Fruit fly (Drosophila melanogaster) whole organism, prepupa: ENCODE measurements around the gene CG10650.
A peak's percentile ranks its signal among the peaks of the same experiment; 100 is the strongest.

Source experiments
- Blimp-1 ChIP-seq: fragments of 200-800 bp; sonication (Bioruptor generic); optimal IDR thresholded peaks from 3 replicates; lab custom pipeline; 2017; ENCODE audit warnings: missing biosample characterization, missing genetic modification characterization, mild to moderate bottlenecking, moderate library complexity, missing genetic modification reagents
- CG10631 ChIP-seq: fragments of 200-800 bp; sonication (Bioruptor generic); optimal IDR thresholded peaks from 2 replicates; lab custom pipeline; 2016; ENCODE audit warnings: missing biosample characterization, missing genetic modification characterization
- CG10669 ChIP-seq: fragments of 200-800 bp; sonication (Bioruptor generic); optimal IDR thresholded peaks from 3 replicates; lab custom pipeline; 2018; ENCODE audit warnings: missing biosample characterization, mild to moderate bottlenecking, missing genetic modification characterization, moderate library complexity
- CG11762 ChIP-seq: fragments of 200-800 bp; sonication (Bioruptor generic); optimal IDR thresholded peaks from 3 replicates; lab custom pipeline; 2016; ENCODE audit warnings: missing biosample characterization, missing genetic modification characterization; ENCODE audit not compliant: insufficient read depth
- CG11902 ChIP-seq: fragments of 200-800 bp; sonication (Bioruptor generic); optimal IDR thresholded peaks from 3 replicates; lab custom pipeline; 2016; ENCODE audit warnings: missing biosample characterization, missing genetic modification characterization
- CG1621 ChIP-seq: fragments of 200-800 bp; sonication (Bioruptor generic); optimal IDR thresholded peaks from 3 replicates; lab custom pipeline; 2018; ENCODE audit warnings: missing biosample characterization, mild to moderate bottlenecking, missing genetic modification characterization
- CG16779 ChIP-seq: fragments of 200-800 bp; sonication (Bioruptor generic); optimal IDR thresholded peaks from 3 replicates; lab custom pipeline; 2017; ENCODE audit warnings: missing biosample characterization, mild to moderate bottlenecking, missing genetic modification characterization
- CG3032 ChIP-seq: fragments of 200-800 bp; optimal IDR thresholded peaks from 2 replicates; lab custom pipeline; 2019; ENCODE audit warnings: missing biosample characterization, mild to moderate bottlenecking, missing genetic modification characterization, moderate library complexity
- CG32006 ChIP-seq: fragments of 200-800 bp; sonication (Bioruptor generic); optimal IDR thresholded peaks from 3 replicates; lab custom pipeline; 2017; ENCODE audit warnings: missing biosample characterization, mild to moderate bottlenecking, missing genetic modification characterization
- CG34406 ChIP-seq: fragments of 200-800 bp; sonication (Bioruptor generic); optimal IDR thresholded peaks from 3 replicates; lab custom pipeline; 2016; ENCODE audit warnings: missing biosample characterization, missing genetic modification characterization
- CG3919 ChIP-seq: fragments of 200-800 bp; sonication (Bioruptor generic); optimal IDR thresholded peaks from 3 replicates; lab custom pipeline; 2016; ENCODE audit warnings: missing biosample characterization, missing genetic modification characterization
- CG4318 ChIP-seq: fragments of 200-800 bp; sonication (Bioruptor generic); optimal IDR thresholded peaks from 3 replicates; lab custom pipeline; 2017; ENCODE audit warnings: missing biosample characterization, mild to moderate bottlenecking, missing genetic modification characterization
- CG6163 ChIP-seq: fragments of 200-800 bp; sonication (Bioruptor generic); IDR thresholded peaks from 3 replicates; pipeline ENCODE4 v1.3.6; 2022; ENCODE audit warnings: missing biosample characterization, missing genetic modification characterization
- CG6276 ChIP-seq: fragments of 200-800 bp; sonication (Bioruptor generic); optimal IDR thresholded peaks from 2 replicates; lab custom pipeline; 2017; ENCODE audit warnings: missing biosample characterization, mild to moderate bottlenecking, missing genetic modification characterization
- CG6792 ChIP-seq: fragments of 200-800 bp; sonication (Bioruptor generic); optimal IDR thresholded peaks from 3 replicates; lab custom pipeline; 2016; ENCODE audit warnings: missing biosample characterization, missing genetic modification characterization
- CG6808 ChIP-seq: fragments of 200-800 bp; sonication (Bioruptor generic); optimal IDR thresholded peaks from 3 replicates; lab custom pipeline; 2017; ENCODE audit warnings: missing biosample characterization, missing genetic modification characterization, mild to moderate bottlenecking, moderate library complexity, missing genetic modification reagents
- CG6854 ChIP-seq: fragments of 200-800 bp; sonication (Bioruptor generic); optimal IDR thresholded peaks from 2 replicates; lab custom pipeline; 2017; ENCODE audit warnings: missing biosample characterization, mild to moderate bottlenecking, missing genetic modification characterization
- CG8119 ChIP-seq: fragments of 200-800 bp; sonication (Bioruptor generic); IDR thresholded peaks from 3 replicates; pipeline ENCODE4 v1.3.6; 2022; ENCODE audit warnings: missing biosample characterization, missing genetic modification characterization
- CG8319 ChIP-seq: fragments of 200-800 bp; sonication (Bioruptor generic); optimal IDR thresholded peaks from 3 replicates; lab custom pipeline; 2016; ENCODE audit warnings: missing biosample characterization, missing genetic modification characterization
- Eip75B ChIP-seq: fragments of 200-800 bp; sonication (Bioruptor generic); optimal IDR thresholded peaks from 3 replicates; lab custom pipeline; 2016; ENCODE audit warnings: missing biosample characterization, missing genetic modification characterization
- Eip78C ChIP-seq: fragments of 200-800 bp; sonication (Bioruptor generic); peaks from one replicate; lab custom pipeline; 2016; ENCODE audit warnings: missing biosample characterization, missing genetic modification characterization
- Ets21C ChIP-seq: fragments of 200-800 bp; sonication (Bioruptor generic); optimal IDR thresholded peaks from 3 replicates; lab custom pipeline; 2016; ENCODE audit warnings: missing biosample characterization, missing genetic modification characterization
- Ets96B ChIP-seq: fragments of 200-800 bp; optimal IDR thresholded peaks from 2 replicates; lab custom pipeline; 2019; ENCODE audit warnings: missing biosample characterization, mild to moderate bottlenecking, missing genetic modification characterization, moderate library complexity
- Hr39 ChIP-seq: fragments of 200-800 bp; sonication (Bioruptor generic); optimal IDR thresholded peaks from 2 replicates; lab custom pipeline; 2016; ENCODE audit warnings: missing biosample characterization, missing genetic modification characterization
- Hr4 ChIP-seq: fragments of 200-800 bp; sonication (Bioruptor generic); optimal IDR thresholded peaks from 3 replicates; lab custom pipeline; 2016; ENCODE audit warnings: missing biosample characterization, missing genetic modification characterization
- Met ChIP-seq: fragments of 200-800 bp; sonication (Bioruptor generic); optimal IDR thresholded peaks from 3 replicates; lab custom pipeline; 2016; ENCODE audit warnings: missing biosample characterization, missing genetic modification characterization
- OdsH ChIP-seq: fragments of 200-800 bp; sonication (Bioruptor generic); optimal IDR thresholded peaks from 3 replicates; lab custom pipeline; 2016; ENCODE audit warnings: missing biosample characterization, missing genetic modification characterization
- Sox102F ChIP-seq: fragments of 200-800 bp; sonication (Bioruptor generic); optimal IDR thresholded peaks from 2 replicates; lab custom pipeline; 2016; ENCODE audit warnings: missing biosample characterization, mild to moderate bottlenecking, missing genetic modification characterization
- Sox14 ChIP-seq: fragments of 200-800 bp; sonication (Bioruptor generic); optimal IDR thresholded peaks from 3 replicates; lab custom pipeline; 2016; ENCODE audit warnings: missing biosample characterization, missing genetic modification characterization
- achi ChIP-seq: fragments of 200-800 bp; sonication (Bioruptor generic); optimal IDR thresholded peaks from 3 replicates; lab custom pipeline; 2016; ENCODE audit warnings: missing biosample characterization, missing genetic modification characterization
- acj6 ChIP-seq: fragments of 200-800 bp; sonication (Bioruptor generic); optimal IDR thresholded peaks from 3 replicates; lab custom pipeline; 2016; ENCODE audit warnings: missing biosample characterization, missing genetic modification characterization
- cyc ChIP-seq: fragments of 200-800 bp; sonication (Bioruptor generic); optimal IDR thresholded peaks from 3 replicates; lab custom pipeline; 2016; ENCODE audit warnings: missing biosample characterization, missing genetic modification characterization
- dac ChIP-seq: fragments of 200-800 bp; sonication (Bioruptor generic); optimal IDR thresholded peaks from 2 replicates; lab custom pipeline; 2017; ENCODE audit warnings: missing biosample characterization, mild to moderate bottlenecking, missing genetic modification characterization
- dsx ChIP-seq: fragments of 200-800 bp; optimal IDR thresholded peaks from 3 replicates; lab custom pipeline; 2019; ENCODE audit warnings: missing biosample characterization, mild to moderate bottlenecking, missing genetic modification characterization, moderate library complexity; ENCODE audit not compliant: poor library complexity, severe bottlenecking
- eg ChIP-seq: fragments of 200-800 bp; sonication (Bioruptor generic); IDR thresholded peaks from 3 replicates; pipeline ENCODE4 v1.3.6; 2022; ENCODE audit warnings: missing biosample characterization, missing genetic modification characterization
- fkh ChIP-seq: fragments of 200-800 bp; sonication (Bioruptor generic); optimal IDR thresholded peaks from 3 replicates; lab custom pipeline; 2017; ENCODE audit warnings: missing biosample characterization, mild to moderate bottlenecking, missing genetic modification characterization, moderate library complexity
- lz ChIP-seq: fragments of 200-800 bp; sonication (Bioruptor generic); optimal IDR thresholded peaks from 3 replicates; lab custom pipeline; 2016; ENCODE audit warnings: missing biosample characterization, missing genetic modification characterization
- net ChIP-seq: fragments of 200-800 bp; sonication (Bioruptor generic); optimal IDR thresholded peaks from 3 replicates; lab custom pipeline; 2016; ENCODE audit warnings: missing biosample characterization, missing genetic modification characterization
- pdm3 ChIP-seq: fragments of 200-800 bp; sonication (Bioruptor generic); optimal IDR thresholded peaks from 3 replicates; lab custom pipeline; 2016; ENCODE audit warnings: missing biosample characterization, missing genetic modification characterization
- salr ChIP-seq, 2 experiments: fragments of 200-800 bp; sonication (Bioruptor generic); optimal IDR thresholded peaks; 3 replicates each; lab custom pipeline; 2016 to 2018; ENCODE audit warnings: missing biosample characterization in 2 of 2, missing genetic modification characterization in 2 of 2, mild to moderate bottlenecking in 1 of 2
- spab ChIP-seq: fragments of 200-800 bp; sonication (Bioruptor generic); optimal IDR thresholded peaks from 2 replicates; lab custom pipeline; 2017; ENCODE audit warnings: missing biosample characterization, mild to moderate bottlenecking, missing genetic modification characterization, missing genetic modification reagents
- ss ChIP-seq, 2 experiments: fragments of 200-800 bp; sonication (Bioruptor generic); optimal IDR thresholded peaks; 2 replicates in 1 of 2; 3 replicates in 1 of 2; lab custom pipeline; 2017 to 2018; ENCODE audit warnings: mild to moderate bottlenecking in 2 of 2, missing biosample characterization in 2 of 2, missing genetic modification characterization in 2 of 2, moderate library complexity in 1 of 2
- topi ChIP-seq: fragments of 200-800 bp; sonication (Bioruptor generic); optimal IDR thresholded peaks from 3 replicates; lab custom pipeline; 2016; ENCODE audit warnings: missing biosample characterization, missing genetic modification characterization

The CG10650 gene

dm6 chr2L:18990720-18991119 lies 5.0 kb downstream of the CG10650 start, which contains the start of gene CG15169:
CG15169 (plus strand) TSS chr2L:18991020.
- no peak for TF ChIP-seq CG6792 (GFP tag; lab: Kevin White, UChicago)
- TF ChIP-seq Eip75B (GFP tag; lab: Kevin White, UChicago) = no peak
- TF ChIP-seq CG6276 (GFP tag; lab: Kevin White, UChicago) = no peak
- no peak for TF ChIP-seq Hr39 (GFP tag; lab: Kevin White, UChicago)
- no peak for TF ChIP-seq fkh
- TF ChIP-seq CG32006 (GFP tag; lab: Kevin White, UChicago) = no peak
- TF ChIP-seq dac (GFP tag; lab: Kevin White, UChicago) = no peak
- TF ChIP-seq CG1621 (tag; lab: Kevin White, UChicago) = no peak
- TF ChIP-seq cyc (GFP tag; lab: Kevin White, UChicago) = no peak
- no peak for TF ChIP-seq CG6854 (GFP tag; lab: Kevin White, UChicago)
- TF ChIP-seq salr (GFP tag; optimal IDR thresholded peaks at IDR 0.05; lab: Kevin White, UChicago) = no peak
- no peak for TF ChIP-seq Blimp-1 (GFP tag; lab: Kevin White, UChicago)
- TF ChIP-seq spab = no peak

dm6 chr2L:18990133-18990532 lies 5.6 kb downstream of the CG10650 start, which contains the start of gene CG15170:
CG15170 (minus strand) TSS chr2L:18990233.
- no peak for TF ChIP-seq CG6276 (GFP tag; lab: Kevin White, UChicago)
- no peak for TF ChIP-seq achi (GFP tag; lab: Kevin White, UChicago)

- TF ChIP-seq Sox14 (GFP tag; lab: Kevin White, UChicago) (peak; percentile 10), Eip75B (GFP tag; lab: Kevin White, UChicago) (peak; percentile 18), Hr39 (GFP tag; lab: Kevin White, UChicago) (no peak), Hr4 (peak; percentile 49), pdm3 (GFP tag; lab: Kevin White, UChicago) (peak; percentile 2), CG8319 (no peak), dsx (GFP tag; lab: Kevin White, UChicago) (peak; percentile 16), CG4318 (GFP tag; lab: Kevin White, UChicago) (peak; percentile 33), CG1621 (tag; lab: Kevin White, UChicago) (no peak), CG6163 (GFP tag; lab: Robert Waterston, UW) (peak; percentile 61; the same call in 2 of the 3 replicates), eg (GFP tag; lab: Robert Waterston, UW) (peak; percentile 19; the same call in 2 of the 3 replicates), Eip78C (peak; percentile 56), salr (GFP tag; optimal IDR thresholded peaks at IDR 0.05; lab: Kevin White, UChicago) (peak in 1 of 2 experiments; percentile 58), lz (GFP tag; lab: Kevin White, UChicago) (peak; percentile 26), CG16779 (tag; lab: Kevin White, UChicago) (no peak), acj6 (GFP tag; lab: Kevin White, UChicago) (peak; percentile 35), CG34406 (GFP tag; lab: Kevin White, UChicago) (peak; percentile 48), CG32006 (GFP tag; lab: Kevin White, UChicago) (peak; percentile 48), CG11902 (GFP tag; lab: Kevin White, UChicago) (peak; percentile 51), ss (GFP tag; optimal IDR thresholded peaks at IDR 0.05; lab: Kevin White, UChicago) (no peak), Ets96B (peak; percentile 46), CG3032 (tag; lab: Kevin White, UChicago) (peak; percentile 66), CG10631 (GFP tag; lab: Kevin White, UChicago) (peak; percentile 71), CG8119 (GFP tag; lab: Robert Waterston, UW) (0 out of 3 replicates have a peak, but pooled peaks have one; percentile 38), net (GFP tag; lab: Kevin White, UChicago) (peak; percentile 20), CG6808 (peak; percentile 35), Sox102F (GFP tag; lab: Kevin White, UChicago) (peak; percentile 38), Met (GFP tag; lab: Kevin White, UChicago) (peak; percentile 13), Ets21C (GFP tag; lab: Kevin White, UChicago) (no peak), OdsH (GFP tag; lab: Kevin White, UChicago) (peak; percentile 36), CG10669 (GFP tag; lab: Kevin White, UChicago) (peak; percentile 9), achi (GFP tag; lab: Kevin White, UChicago) (peak; percentile 20), Blimp-1 (GFP tag; lab: Kevin White, UChicago) (no peak), CG3919 (GFP tag; lab: Kevin White, UChicago) (peak; percentile 50), topi (GFP tag; lab: Kevin White, UChicago) (peak; percentile 17), CG6792 (GFP tag; lab: Kevin White, UChicago) (no peak), CG6854 (GFP tag; lab: Kevin White, UChicago) (peak; percentile 44), CG11762 (GFP tag; lab: Kevin White, UChicago) (no peak)
Measured at dm6 chr2L:18987078-18987895, 8.4 kb downstream of the CG10650 start, which contains the start of the genes Swip-1 and EMC5. Swip-1 (minus strand) TSS chr2L:18987280. EMC5 (plus strand) TSS chr2L:18987707.
